Fruit fly (Drosophila melanogaster): ENCODE results near the gene CG7523.

The CG7523 gene

dm6 chr3R:17718051-17718693 lies 47.5 kb upstream of the CG7523 start, which contains the start of gene osa (continued):
- TF ChIP-seq CG9817 (tag; optimal IDR thresholded peaks at IDR 0.05) (no peak), CG14050 (GFP tag; IDR thresholded peaks at IDR 0.05) (no peak), hth (optimal IDR thresholded peaks at IDR 0.05) (no peak), sqz (GFP tag; optimal IDR thresholded peaks at IDR 0.05) (no peak), CG4820 (GFP tag; optimal IDR thresholded peaks at IDR 0.05) (no peak), dan (GFP tag; IDR thresholded peaks at IDR 0.05) (no peak), nerfin-2 (GFP tag; IDR thresholded peaks at IDR 0.05; ENCODE audit: partially characterized antibody) (no peak), phol (tag; optimal IDR thresholded peaks at IDR 0.05) (peak; percentile 100), Oli (tag; optimal IDR thresholded peaks at IDR 0.05) (no peak), CG18764 (GFP tag; optimal IDR thresholded peaks at IDR 0.05) (no peak), Atf3 (GFP tag; optimal IDR thresholded peaks at IDR 0.05) (no peak), repo (GFP tag; optimal IDR thresholded peaks at IDR 0.05) (no peak), peb (GFP tag; IDR thresholded peaks at IDR 0.05) (no peak), run (tag; optimal IDR thresholded peaks at IDR 0.05) (no peak), Fer2 (tag; optimal IDR thresholded peaks at IDR 0.05) (no peak), gem (tag; optimal IDR thresholded peaks at IDR 0.05) (no peak), CG6254 (GFP tag; optimal IDR thresholded peaks at IDR 0.05) (no peak), CG7987 (GFP tag; optimal IDR thresholded peaks at IDR 0.05) (no peak), disco-r (GFP tag; optimal IDR thresholded peaks at IDR 0.05) (no peak), Eip74EF (GFP tag; optimal IDR thresholded peaks at IDR 0.05) (no peak), CG2889 (GFP tag; IDR thresholded peaks at IDR 0.05) (no peak), CG12219 (GFP tag; optimal IDR thresholded peaks at IDR 0.05) (peak; percentile 0), crp (GFP tag; optimal IDR thresholded peaks at IDR 0.05) (no peak), CG31388 (GFP tag; optimal IDR thresholded peaks at IDR 0.05) (no peak), lola (GFP tag; optimal IDR thresholded peaks at IDR 0.05) (no peak), CG9932 (GFP tag; IDR thresholded peaks at IDR 0.05) (no peak), twi (tag; optimal IDR thresholded peaks at IDR 0.05) (no peak), CG14014 (GFP tag; IDR thresholded peaks at IDR 0.05) (no peak), insv (GFP tag; optimal IDR thresholded peaks at IDR 0.05) (no peak), CG7745 (tag; optimal IDR thresholded peaks at IDR 0.05) (no peak), z (GFP tag; IDR thresholded peaks at IDR 0.05) (no peak), Dip2 (GFP tag; IDR thresholded peaks at IDR 0.05) (no peak), vvl (GFP tag; IDR thresholded peaks at IDR 0.05) (no peak), CG11456 (GFP tag; IDR thresholded peaks at IDR 0.05) (no peak), CG9437 (GFP tag; optimal IDR thresholded peaks at IDR 0.05) (no peak), cwo (GFP tag; optimal IDR thresholded peaks at IDR 0.05) (peak; percentile 13), Dip3 (GFP tag; optimal IDR thresholded peaks at IDR 0.05) (no peak), caup (GFP tag; optimal IDR thresholded peaks at IDR 0.05; ENCODE audit: severe bottlenecking) (no peak), CG11696 (GFP tag; IDR thresholded peaks at IDR 0.05) (no peak), stwl (tag; optimal IDR thresholded peaks at IDR 0.05) (peak; percentile 64), HHEX (GFP tag; optimal IDR thresholded peaks at IDR 0.05) (no peak), pita (GFP tag; optimal IDR thresholded peaks at IDR 0.05) (no peak), Awh (GFP tag; IDR thresholded peaks at IDR 0.05) (no peak), CG5953 (GFP tag; IDR thresholded peaks at IDR 0.05) (no peak), jumu (GFP tag; optimal IDR thresholded peaks at IDR 0.05) (peak; percentile 17), CG10543 (GFP tag; optimal IDR thresholded peaks at IDR 0.05) (peak; percentile 20), nau (GFP tag; optimal IDR thresholded peaks at IDR 0.05) (no peak), Ptx1 (GFP tag; IDR thresholded peaks at IDR 0.05) (no peak), chif (GFP tag; optimal IDR thresholded peaks at IDR 0.05) (no peak), HLH54F (GFP tag; optimal IDR thresholded peaks at IDR 0.05) (no peak)
